Worm (Caenorhabditis elegans) whole organism, L4/young adult: Measurements from ENCODE around the gene Y48A6B.3.
A peak's percentile ranks its signal among the peaks of the same experiment; 100 is the strongest.
"Not testable (repeated sequence)": the region's sequence is repeated elsewhere in the genome, so short reads cannot be mapped to it uniquely, and the experiment has no call there.

Experiments
- W03F9.2 ChIP-seq: fragments of 150-350 bp; optimal IDR thresholded peaks from 2 replicates; lab custom pipeline; 2014; ENCODE audit warnings: missing biosample characterization, missing genetic modification characterization
- dao-5 ChIP-seq: sonication (generic microtip); optimal IDR thresholded peaks from 2 replicates; lab custom pipeline; 2016; ENCODE audit warnings: missing genotype, missing genetic modification characterization, moderate library complexity, missing compliant biosample characterization
- him-1 ChIP-seq: sonication (generic microtip); optimal IDR thresholded peaks from 2 replicates; lab custom pipeline; 2016; ENCODE audit warnings: missing genotype, missing genetic modification reagents, missing genetic modification characterization, missing compliant biosample characterization

Gene Y48A6B.3

ce11 chrIII:11008869-11009268 is 847 bp downstream of the Y48A6B.3 start, which contains the start of gene exos-1:
TSS of gene exos-1 (plus strand) at chrIII:11009043.
- TF ChIP-seq W03F9.2 (no peak), dao-5 (tag; lab: Kevin White, UChicago) (no peak), him-1 (tag; lab: Kevin White, UChicago) (no peak)

DNA sequence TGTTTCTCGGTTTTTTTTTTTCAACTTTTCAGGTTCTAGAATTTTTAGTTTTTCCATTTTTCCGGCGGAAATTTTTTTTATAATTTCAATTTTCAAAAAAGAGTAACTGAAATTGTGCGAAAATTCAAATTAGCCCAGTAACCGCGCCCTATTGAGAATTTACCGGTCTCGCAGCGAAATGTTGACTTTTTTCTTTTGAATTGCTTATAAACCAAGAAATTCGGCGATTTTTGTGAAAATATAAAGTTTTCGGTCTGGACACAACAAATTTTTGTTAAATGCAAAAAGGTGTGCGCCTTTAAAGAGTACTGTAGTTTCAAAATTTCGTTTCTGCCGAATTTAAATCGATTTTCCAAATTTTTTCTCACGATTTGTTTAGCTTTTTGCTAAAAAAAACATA is 2.6 kb downstream of the Y48A6B.3 start:
- no peak for TF ChIP-seq dao-5 (tag; lab: Kevin White, UChicago)
- TF ChIP-seq him-1 (tag; lab: Kevin White, UChicago), result no peak
- TF ChIP-seq W03F9.2, result no peak

DNA sequence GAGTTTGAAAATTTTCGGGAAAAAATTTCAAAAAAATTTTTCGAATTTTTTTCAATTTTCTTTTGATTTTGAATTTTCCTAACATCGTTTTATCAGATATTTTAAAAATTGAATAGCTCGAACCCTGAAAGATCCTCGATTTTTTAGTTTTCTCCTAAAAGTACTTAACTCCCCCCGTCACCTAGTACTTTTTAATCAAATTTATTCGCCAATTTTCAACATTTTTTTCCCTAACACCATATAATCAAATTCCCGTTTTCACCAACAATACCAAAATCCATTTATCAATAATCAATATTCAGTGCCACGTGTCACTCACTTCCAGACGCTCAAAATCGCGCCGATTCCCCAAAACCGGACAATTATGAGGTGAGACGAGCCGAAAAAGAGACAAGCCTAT is 4.2 kb downstream of the Y48A6B.3 start, which contains the start of gene kvs-4:
TSS of gene kvs-4 (plus strand) at position 301 of the 400 bp plus-strand sequence.
- TF ChIP-seq him-1 (tag; lab: Kevin White, UChicago) (no peak), dao-5 (tag; lab: Kevin White, UChicago) (no peak), W03F9.2 (no peak)

ce11 chrIII:11022278-11022677 is 14.3 kb downstream of the Y48A6B.3 start:
- no peak for TF ChIP-seq him-1 (tag; lab: Kevin White, UChicago)
- TF ChIP-seq W03F9.2, result no peak
- no peak for TF ChIP-seq dao-5 (tag; lab: Kevin White, UChicago)

DNA sequence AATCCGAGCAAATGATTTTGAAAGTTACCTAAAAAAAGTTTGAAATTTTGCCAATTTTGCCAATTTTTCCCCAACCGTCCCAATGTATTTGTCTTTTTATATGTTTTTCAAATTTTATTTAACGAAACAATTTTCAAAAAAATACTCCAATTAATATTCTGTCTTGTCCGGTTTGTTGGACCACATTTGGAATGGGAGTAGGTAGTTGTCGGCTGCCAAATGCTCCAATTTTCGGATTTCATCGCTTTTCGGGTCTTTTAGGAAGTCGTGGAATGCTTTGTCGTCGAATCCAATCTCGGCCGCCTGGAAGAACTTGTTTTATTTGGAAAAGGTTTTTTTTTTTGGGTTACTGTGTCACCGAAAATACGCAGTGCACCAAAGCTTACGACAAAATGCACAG is 17.1 kb downstream of the Y48A6B.3 start:
- TF ChIP-seq him-1 (tag; lab: Kevin White, UChicago), result no peak
- no peak for TF ChIP-seq dao-5 (tag; lab: Kevin White, UChicago)
- TF ChIP-seq W03F9.2, result no peak

DNA sequence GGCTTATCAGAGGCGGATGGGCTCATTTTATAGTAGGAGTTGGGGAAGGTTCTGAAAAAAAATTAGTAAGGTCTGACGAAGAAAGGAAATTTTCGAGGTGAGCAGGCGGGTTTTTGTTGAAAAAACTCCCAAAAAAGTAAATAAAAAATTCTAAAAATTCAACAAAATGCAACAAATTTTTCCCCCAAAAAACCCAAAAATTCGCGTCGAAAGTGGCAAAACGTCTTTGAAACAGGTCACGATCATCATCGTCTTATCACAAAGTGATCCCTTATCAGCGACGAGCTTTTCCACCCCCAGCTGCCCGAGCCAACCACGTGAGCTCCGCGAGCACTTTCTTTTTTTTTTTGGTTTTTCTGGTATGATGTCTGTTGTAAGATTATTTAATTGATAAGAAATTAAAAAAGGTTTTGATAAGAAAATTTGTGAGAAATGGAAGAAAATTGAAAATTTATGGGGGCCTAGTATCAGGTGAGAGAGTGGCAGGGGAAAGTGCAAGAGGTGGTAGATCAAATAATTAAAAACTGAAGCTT is 18.6 kb downstream of the Y48A6B.3 start, which contains the start of gene Y48A6B.7:
TSS of gene Y48A6B.7 (minus strand) at position 51 of the 533 bp plus-strand sequence.
- TF ChIP-seq dao-5 (tag; lab: Kevin White, UChicago) (no peak), him-1 (tag; lab: Kevin White, UChicago) (no peak), W03F9.2 (peak; percentile 28)

DNA sequence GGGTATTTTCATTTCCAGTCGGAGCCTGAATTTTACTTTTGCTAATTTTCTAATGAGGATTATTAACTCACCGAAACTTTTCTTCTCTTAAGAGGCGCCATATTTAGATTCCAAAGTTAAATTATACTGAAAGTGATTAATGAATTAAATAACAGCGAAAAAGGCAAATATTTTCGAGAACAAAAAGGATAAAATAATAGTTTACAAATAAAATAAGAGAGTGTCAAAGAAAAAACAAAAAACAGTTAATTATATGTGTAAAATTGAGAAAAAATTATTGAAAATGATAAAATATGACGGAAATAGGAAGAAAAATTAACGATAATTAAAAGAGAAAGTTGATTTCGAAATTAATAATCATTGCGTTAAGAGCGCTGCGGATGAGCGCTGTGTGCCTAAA is 21.3 kb downstream of the Y48A6B.3 start, which contains the start of gene Y48A6B.8:
TSS of gene Y48A6B.8 (minus strand) at position 101 of the 400 bp plus-strand sequence.
- not testable (repeated sequence) for TF ChIP-seq him-1 (tag; lab: Kevin White, UChicago); dao-5 (tag; lab: Kevin White, UChicago); W03F9.2

DNA sequence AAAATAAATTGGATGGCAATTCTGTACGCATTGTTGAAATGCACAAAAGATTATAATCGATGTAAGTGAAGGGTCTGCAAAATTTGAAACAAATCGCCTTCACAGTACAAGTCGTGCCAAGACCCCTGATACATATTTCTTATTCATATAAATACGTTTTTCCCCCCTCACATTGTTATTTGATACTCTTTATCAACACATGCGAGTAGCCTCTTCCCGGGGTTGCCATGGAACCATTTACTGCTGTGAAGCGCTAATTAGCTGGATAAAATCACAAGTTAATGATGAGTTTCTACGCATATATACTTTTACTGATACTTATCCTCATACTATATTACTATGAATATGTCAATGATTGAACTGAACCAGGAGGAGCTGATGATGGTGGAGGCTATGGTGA is 23.3 kb downstream of the Y48A6B.3 start, which contains the start of gene Y48A6B.14:
TSS of gene Y48A6B.14 (plus strand) at position 301 of the 400 bp plus-strand sequence.
- TF ChIP-seq him-1 (tag; lab: Kevin White, UChicago) (no peak), W03F9.2 (no peak)

ce11 chrIII:11032872-11033271 is 24.9 kb downstream of the Y48A6B.3 start, which contains the start of gene Y48A6B.9:
TSS of gene Y48A6B.9 (plus strand) at chrIII:11033172.
- TF ChIP-seq him-1 (tag; lab: Kevin White, UChicago) (no peak), W03F9.2 (no peak), dao-5 (tag; lab: Kevin White, UChicago) (no peak)

DNA sequence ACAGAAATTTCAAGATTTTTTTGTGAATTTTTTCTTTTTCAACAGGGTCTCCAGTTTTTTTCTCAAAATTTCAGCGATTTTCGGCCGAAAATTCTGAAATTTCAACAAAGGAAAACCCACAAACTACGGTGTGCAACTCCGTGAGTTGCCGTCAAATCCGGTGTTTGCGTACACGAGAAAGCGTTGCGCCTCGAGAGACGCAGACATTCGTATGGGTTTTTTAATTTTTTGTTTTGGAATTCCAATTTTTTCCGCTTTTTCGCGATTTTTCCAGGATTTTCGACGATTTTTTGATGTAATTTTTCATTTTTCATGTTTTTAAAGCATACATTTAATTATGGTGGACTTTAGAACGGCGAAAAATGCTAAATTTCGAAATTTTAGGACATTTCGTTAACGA is 28.1 kb downstream of the Y48A6B.3 start:
- TF ChIP-seq dao-5 (tag; lab: Kevin White, UChicago) (no peak), W03F9.2 (peak; percentile 81), him-1 (tag; lab: Kevin White, UChicago) (peak; percentile 9)

DNA sequence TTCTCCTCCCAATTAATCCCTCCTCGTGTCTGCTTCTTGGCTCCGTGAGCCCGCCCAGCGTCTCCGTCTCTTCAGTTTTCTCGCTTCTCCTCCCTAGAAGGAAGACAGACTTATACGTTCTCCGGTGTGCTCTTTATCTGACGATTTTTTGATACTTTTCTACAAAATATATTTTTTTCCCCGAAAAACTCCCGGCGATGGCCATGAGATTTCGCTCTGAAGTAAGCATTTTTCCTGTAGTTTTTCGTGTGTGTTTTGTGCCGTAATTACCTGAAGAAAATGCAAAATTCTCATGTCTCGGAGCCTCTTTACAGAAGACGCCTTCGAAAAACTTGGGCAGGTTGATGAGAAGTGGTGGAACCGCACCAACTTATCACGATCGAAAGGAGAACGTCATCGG is 28.6 kb downstream of the Y48A6B.3 start, which contains the start of gene spat-2:
TSS of gene spat-2 (plus strand) at position 301 of the 400 bp plus-strand sequence.
- TF ChIP-seq him-1 (tag; lab: Kevin White, UChicago), result no peak
- no peak for TF ChIP-seq W03F9.2
- TF ChIP-seq dao-5 (tag; lab: Kevin White, UChicago), result no peak

DNA sequence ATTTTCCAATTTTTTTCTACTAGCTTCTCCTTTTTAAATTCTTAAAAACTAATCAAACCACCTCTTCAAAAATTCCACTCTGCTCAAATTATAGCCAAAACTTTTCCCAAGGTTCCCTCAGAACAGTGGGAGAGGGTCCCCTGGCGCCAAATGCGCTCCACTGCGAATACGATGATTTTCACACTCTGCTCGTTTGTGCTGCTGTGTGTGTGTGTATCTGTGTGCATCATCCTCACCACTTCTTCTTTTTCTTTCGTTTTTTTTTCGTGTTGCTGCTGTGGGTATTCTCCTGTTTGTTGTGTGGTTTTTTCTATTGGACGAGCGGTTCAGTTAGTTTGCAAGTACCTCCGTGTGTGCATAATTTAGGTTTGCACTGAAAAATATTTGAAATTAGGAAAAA is 31.2 kb downstream of the Y48A6B.3 start:
- TF ChIP-seq W03F9.2 (no peak), him-1 (tag; lab: Kevin White, UChicago) (no peak), dao-5 (tag; lab: Kevin White, UChicago) (no peak)

DNA sequence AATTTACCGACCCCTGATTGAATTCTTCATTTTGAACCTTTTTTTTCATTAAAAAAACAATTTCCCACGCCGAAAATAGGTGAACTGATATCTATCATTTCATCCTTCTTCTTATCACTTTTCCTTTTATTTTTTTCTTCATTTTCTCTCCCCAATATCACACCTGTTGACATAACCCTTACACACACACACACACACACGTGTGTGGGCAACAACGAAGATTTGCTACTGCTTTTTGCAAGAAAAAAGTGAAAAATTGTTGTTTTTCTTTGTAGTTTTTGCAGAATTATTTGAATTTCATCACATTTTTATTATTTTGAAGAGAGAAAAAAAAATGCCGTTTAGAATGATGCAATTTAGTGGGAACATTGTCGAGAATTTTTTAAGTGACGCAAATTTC is 32.6 kb downstream of the Y48A6B.3 start:
- TF ChIP-seq W03F9.2 (no peak), dao-5 (tag; lab: Kevin White, UChicago) (no peak), him-1 (tag; lab: Kevin White, UChicago) (no peak)

ce11 chrIII:11045196-11045595 is 37.2 kb downstream of the Y48A6B.3 start:
- no peak for TF ChIP-seq him-1 (tag; lab: Kevin White, UChicago)
- TF ChIP-seq W03F9.2, result no peak
- no peak for TF ChIP-seq dao-5 (tag; lab: Kevin White, UChicago)

- TF ChIP-seq W03F9.2, result no peak
These were observed 38.5 kb downstream of the Y48A6B.3 start for ce11 chrIII:11046549-11046948.
